Fruit fly (Drosophila melanogaster): Measurements from ENCODE around the gene Mesh1.
A peak's percentile ranks its signal among the peaks of the same experiment; 100 is the strongest.

Gene Mesh1

DNA sequence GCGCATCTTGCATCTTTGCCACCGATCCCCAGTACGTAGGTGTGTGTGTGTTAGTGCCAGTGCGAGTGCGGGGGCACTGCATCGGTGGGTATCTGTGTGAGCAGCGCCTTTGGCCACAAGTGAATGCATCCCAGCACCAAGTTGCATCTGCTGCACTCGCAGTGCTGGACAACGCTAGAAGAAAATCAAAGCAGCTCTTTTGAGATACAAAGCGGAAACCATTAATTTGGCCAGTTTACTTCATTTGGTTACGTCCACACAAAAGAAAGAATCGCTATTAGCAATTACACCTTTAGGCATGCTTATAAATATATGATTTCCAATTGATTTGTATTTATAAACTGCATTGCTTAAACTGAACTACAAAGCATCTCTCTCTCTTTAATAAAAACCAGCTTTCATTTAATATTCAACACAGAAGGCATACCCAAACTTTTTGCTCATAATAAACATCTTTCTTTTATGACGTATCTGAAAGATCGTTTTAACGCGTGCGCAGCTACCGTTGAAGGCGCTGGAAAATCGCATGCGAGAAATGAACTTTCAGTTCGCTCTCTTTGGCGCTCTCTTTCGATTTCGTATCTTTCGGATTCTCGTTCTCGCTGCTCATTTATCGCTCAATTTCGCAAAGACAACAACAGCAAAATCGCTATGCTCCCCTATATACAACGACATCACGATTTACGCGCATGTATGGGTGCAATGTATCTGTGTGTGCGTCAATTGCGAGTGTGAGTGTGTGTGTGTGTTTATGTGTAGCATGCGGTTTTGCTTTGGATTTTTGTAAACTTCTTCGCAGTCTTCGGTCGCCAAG, 4.1 kb upstream of the Mesh1 start:
- TF ChIP-seq CG10366 (GFP tag; IDR thresholded peaks at IDR 0.05) = no peak
- TF ChIP-seq ac (GFP tag; optimal IDR thresholded peaks at IDR 0.05) = no peak
- peak; percentile 16 for TF ChIP-seq CG8478 (optimal IDR thresholded peaks at IDR 0.05)
- TF ChIP-seq abd-A (tag; optimal IDR thresholded peaks at IDR 0.05) = no peak
- TF ChIP-seq bsh (GFP tag; optimal IDR thresholded peaks at IDR 0.05) = no peak
- peak; percentile 80 for TF ChIP-seq CG3163 (GFP tag; optimal IDR thresholded peaks at IDR 0.05)
- TF ChIP-seq CG33557 (GFP tag; optimal IDR thresholded peaks at IDR 0.05) = no peak
- TF ChIP-seq Nf-YB (GFP tag; optimal IDR thresholded peaks at IDR 0.05) = no peak
- TF ChIP-seq chinmo (GFP tag; IDR thresholded peaks at IDR 0.05; ENCODE audit: partially characterized antibody) = peak; percentile 81; the same call in 3 of the 4 replicates
- no peak for TF ChIP-seq dpn (GFP tag; optimal IDR thresholded peaks at IDR 0.05)
- no peak for TF ChIP-seq Bteb2 (GFP tag; optimal IDR thresholded peaks at IDR 0.05)
- TF ChIP-seq CG11093 (GFP tag; IDR thresholded peaks at IDR 0.05) = no peak
- no peak for TF ChIP-seq Fer2 (tag; optimal IDR thresholded peaks at IDR 0.05)
- TF ChIP-seq Aef1 (GFP tag; IDR thresholded peaks at IDR 0.05) = no peak
- no peak for TF ChIP-seq CG7372 (GFP tag; IDR thresholded peaks at IDR 0.05)
- TF ChIP-seq ara (GFP tag; IDR thresholded peaks at IDR 0.05) = no peak
- no peak for TF ChIP-seq CG8290 (GFP tag; optimal IDR thresholded peaks at IDR 0.05)
- TF ChIP-seq CG8290 (tag; optimal IDR thresholded peaks at IDR 0.05) = no peak
- no peak for TF ChIP-seq NC2α (GFP tag; optimal IDR thresholded peaks at IDR 0.05)
- TF ChIP-seq Atf3 (GFP tag; optimal IDR thresholded peaks at IDR 0.05) = no peak
- TF ChIP-seq CG15479 (GFP tag; optimal IDR thresholded peaks at IDR 0.05) = no peak
- no peak for TF ChIP-seq CG2202 (tag; optimal IDR thresholded peaks at IDR 0.05)
- TF ChIP-seq ssp (GFP tag; IDR thresholded peaks at IDR 0.05) = no peak
- no peak for TF ChIP-seq luna (GFP tag; optimal IDR thresholded peaks at IDR 0.05)
- no peak for TF ChIP-seq CG13424 (tag; optimal IDR thresholded peaks at IDR 0.05)
- no peak for TF ChIP-seq schlank (tag; optimal IDR thresholded peaks at IDR 0.05)
- TF ChIP-seq Med (GFP tag) = no peak
- TF ChIP-seq klu (GFP tag; IDR thresholded peaks at IDR 0.05) = no peak
- peak; percentile 13 for TF ChIP-seq CG12769 (tag; optimal IDR thresholded peaks at IDR 0.05)
- no peak for TF ChIP-seq CG43689 (GFP tag; IDR thresholded peaks at IDR 0.05)
- TF ChIP-seq Rx (GFP tag; IDR thresholded peaks at IDR 0.05) = no peak
- no peak for TF ChIP-seq CG15601 (tag; optimal IDR thresholded peaks at IDR 0.05)
- TF ChIP-seq CG34376 (GFP tag; optimal IDR thresholded peaks at IDR 0.05) = no peak
- TF ChIP-seq phol (tag; optimal IDR thresholded peaks at IDR 0.05) = no peak
- TF ChIP-seq nau (GFP tag; optimal IDR thresholded peaks at IDR 0.05) = no peak
- no peak for TF ChIP-seq CG18262 (tag; optimal IDR thresholded peaks at IDR 0.05)
- TF ChIP-seq twi (tag; optimal IDR thresholded peaks at IDR 0.05) = no peak
- TF ChIP-seq CG6791 (GFP tag; IDR thresholded peaks at IDR 0.05; ENCODE audit: partially characterized antibody) = no peak
- TF ChIP-seq stwl (tag; optimal IDR thresholded peaks at IDR 0.05) = peak; percentile 78
- TF ChIP-seq cg (GFP tag; optimal IDR thresholded peaks at IDR 0.05) = peak; percentile 84
- TF ChIP-seq corto (GFP tag; optimal IDR thresholded peaks at IDR 0.05) = no peak
- no peak for TF ChIP-seq MESR4 (GFP tag; optimal IDR thresholded peaks at IDR 0.05)
- no peak for TF ChIP-seq CG18619 (GFP tag; optimal IDR thresholded peaks at IDR 0.05)
- no peak for TF ChIP-seq chn (GFP tag; optimal IDR thresholded peaks at IDR 0.05)
- TF ChIP-seq cas (GFP tag; IDR thresholded peaks at IDR 0.05) = no peak
- TF ChIP-seq gem (tag; optimal IDR thresholded peaks at IDR 0.05) = no peak
- TF ChIP-seq Optix (GFP tag; IDR thresholded peaks at IDR 0.05) = no peak
- no peak for TF ChIP-seq Atf-2 (GFP tag; optimal IDR thresholded peaks at IDR 0.05)
- no peak for TF ChIP-seq hb (GFP tag; IDR thresholded peaks at IDR 0.05; ENCODE audit: partially characterized antibody)
- no peak for TF ChIP-seq CG11085 (GFP tag; IDR thresholded peaks at IDR 0.05)
